Worm (Caenorhabditis elegans): Measurements from ENCODE around the gene fbxb-63.

- no peak for TF ChIP-seq snpc-4 (tag; optimal IDR thresholded peaks at IDR 0.05)
- TF ChIP-seq elt-1 (tag; optimal IDR thresholded peaks at IDR 0.05) = no peak
- no peak for TF ChIP-seq skn-1 (tag; optimal IDR thresholded peaks at IDR 0.05)
- TF ChIP-seq nhr-67 (tag; optimal IDR thresholded peaks at IDR 0.05) = no peak
- no peak for TF ChIP-seq pqm-1 (tag; optimal IDR thresholded peaks at IDR 0.05)
- no peak for TF ChIP-seq ama-1 (optimal IDR thresholded peaks at IDR 0.05)
- TF ChIP-seq egl-27 (tag; optimal IDR thresholded peaks at IDR 0.05) = no peak
- TF ChIP-seq nhr-11 (tag; optimal IDR thresholded peaks at IDR 0.05) = no peak
- no peak for TF ChIP-seq nhr-76 (tag; optimal IDR thresholded peaks at IDR 0.05)
- no peak for TF ChIP-seq nhr-237 (tag; optimal IDR thresholded peaks at IDR 0.05)
- TF ChIP-seq nfya-1 (tag; optimal IDR thresholded peaks at IDR 0.05; ENCODE audit: insufficient read depth) = no peak
- no peak for TF ChIP-seq aly-2 (tag; optimal IDR thresholded peaks at IDR 0.05)
- TF ChIP-seq tbx-2 (tag; optimal IDR thresholded peaks at IDR 0.05) = no peak
These were observed 50.0 kb downstream of the fbxb-63 start, which contains the start of gene F21D9.4 for ce11 chrV:19253520-19253919.
